Worm (Caenorhabditis elegans) whole organism, L3 larva: ENCODE results near the gene sec-24.2.

ENCODE experiments used
- ceh-28 ChIP-seq: fragments of 150-350 bp; optimal IDR thresholded peaks from 2 replicates; lab custom pipeline; 2014; ENCODE audit warnings: missing biosample characterization, missing genetic modification reagents, missing genetic modification characterization
- elt-3 ChIP-seq, 3 experiments: fragments of 150-350 bp in 1 of 3; sonication (generic microtip) in 2 of 3; optimal IDR thresholded peaks; 2 replicates in 2 of 3; 4 replicates in 1 of 3; lab custom pipeline; 2014 to 2017; ENCODE audit warnings: missing biosample characterization in 3 of 3, missing genetic modification characterization in 3 of 3
- fkh-10 ChIP-seq: sonication (generic microtip); optimal IDR thresholded peaks from 2 replicates; lab custom pipeline; 2017; ENCODE audit warnings: missing biosample characterization, missing genetic modification reagents, missing genetic modification characterization
- jun-1 ChIP-seq: fragments of 150-350 bp; optimal IDR thresholded peaks from 2 replicates; lab custom pipeline; 2014; ENCODE audit warnings: missing biosample characterization, missing genetic modification reagents, missing genetic modification characterization
- lin-39 ChIP-seq: fragments of 150-350 bp; optimal IDR thresholded peaks from 2 replicates; lab custom pipeline; 2018; ENCODE audit warnings: missing biosample characterization, missing genetic modification reagents, missing genetic modification characterization
- nfya-1 ChIP-seq: sonication (generic microtip); optimal IDR thresholded peaks from 2 replicates; lab custom pipeline; 2017; ENCODE audit warnings: missing genetic modification characterization, mild to moderate bottlenecking, missing compliant biosample characterization, antibody characterized with exemption, moderate library complexity; ENCODE audit not compliant: insufficient read depth
- nhr-11 ChIP-seq: fragments of 150-350 bp; optimal IDR thresholded peaks from 2 replicates; lab custom pipeline; 2014; ENCODE audit warnings: missing biosample characterization, missing genetic modification characterization
- nhr-25 ChIP-seq: sonication (generic microtip); optimal IDR thresholded peaks from 2 replicates; lab custom pipeline; 2017; ENCODE audit warnings: missing biosample characterization, missing genetic modification characterization
- skn-1 ChIP-seq: fragments of 150-350 bp; optimal IDR thresholded peaks from 2 replicates; lab custom pipeline; 2014; ENCODE audit warnings: missing biosample characterization, missing genetic modification characterization
- snpc-4 ChIP-seq: fragments of 150-350 bp; optimal IDR thresholded peaks from 2 replicates; lab custom pipeline; 2014; ENCODE audit warnings: missing biosample characterization, missing genetic modification characterization
- zag-1 ChIP-seq: fragments of 150-350 bp; optimal IDR thresholded peaks from 2 replicates; lab custom pipeline; 2014; ENCODE audit warnings: missing biosample characterization, missing genetic modification characterization
- ztf-11 ChIP-seq: fragments of 150-350 bp; optimal IDR thresholded peaks from 2 replicates; lab custom pipeline; 2014; ENCODE audit warnings: missing biosample characterization, missing genetic modification characterization

ce11 chrIV:12398437-12398836 lies 37.8 kb upstream of the sec-24.2 start, which contains the start of gene acs-20:
- TF ChIP-seq zag-1 (tag; lab: Kevin White, UChicago) (no peak), ceh-28 (tag; lab: Kevin White, UChicago) (no peak), nhr-25 (tag; lab: Kevin White, UChicago) (no peak), skn-1 (no peak), jun-1 (tag; lab: Kevin White, UChicago) (no peak), elt-3 (tag; optimal IDR thresholded peaks at IDR 0.05; lab: Kevin White, UChicago) (no peak), nfya-1 (tag; lab: Kevin White, UChicago) (no peak), nhr-11 (tag; lab: Kevin White, UChicago) (no peak), fkh-10 (GFP tag; lab: Kevin White, UChicago) (no peak), ztf-11 (tag; lab: Kevin White, UChicago) (no peak), lin-39 (tag; lab: Kevin White, UChicago) (no peak), snpc-4 (tag; lab: Kevin White, UChicago) (no peak)
